Fruit fly (Drosophila melanogaster) whole organism, embryonic: ENCODE data around the gene Tnpo-SR.

Source experiments
- Antp ChIP-seq: fragments of 200-800 bp; sonication (Bioruptor generic); optimal IDR thresholded peaks from 3 replicates; lab custom pipeline; 2016; ENCODE audit warnings: missing biosample characterization, missing genetic modification characterization
- Asciz ChIP-seq: fragments of 200-800 bp; sonication (Bioruptor generic); optimal IDR thresholded peaks from 2 replicates; lab custom pipeline; 2017; ENCODE audit warnings: missing biosample characterization, mild to moderate bottlenecking, missing genetic modification characterization, missing genetic modification reagents
- B-H2 ChIP-seq: fragments of 200-800 bp; sonication (Bioruptor generic); optimal IDR thresholded peaks from 2 replicates; lab custom pipeline; 2018; ENCODE audit warnings: missing biosample characterization, mild to moderate bottlenecking, missing genetic modification characterization
- Blimp-1 ChIP-seq: fragments of 200-800 bp; sonication (Bioruptor generic); optimal IDR thresholded peaks from 3 replicates; lab custom pipeline; 2018; ENCODE audit warnings: missing biosample characterization, missing genetic modification characterization, mild to moderate bottlenecking, moderate library complexity, missing genetic modification reagents
- CG10267 ChIP-seq: fragments of 200-800 bp; sonication (Bioruptor generic); optimal IDR thresholded peaks from 2 replicates; lab custom pipeline; 2018; ENCODE audit warnings: missing biosample characterization, mild to moderate bottlenecking, missing genetic modification characterization, moderate library complexity
- CG11085 ChIP-seq: fragments of 200-800 bp; sonication (Bioruptor generic); IDR thresholded peaks from 2 replicates; pipeline ENCODE4 v1.3.6; 2022; ENCODE audit warnings: missing biosample characterization, missing genetic modification characterization
- CG11093 ChIP-seq: fragments of 200-800 bp; sonication (Bioruptor generic); IDR thresholded peaks from 3 replicates; pipeline ENCODE4 v1.3.6; 2022; ENCODE audit warnings: missing biosample characterization, missing genetic modification characterization
- CG12391 ChIP-seq: fragments of 200-800 bp; sonication (Bioruptor generic); optimal IDR thresholded peaks from 3 replicates; lab custom pipeline; 2018; ENCODE audit warnings: missing biosample characterization, mild to moderate bottlenecking, missing genetic modification characterization, moderate library complexity
- CG12744 ChIP-seq: fragments of 200-800 bp; sonication (Bioruptor generic); optimal IDR thresholded peaks from 2 replicates; lab custom pipeline; 2016; ENCODE audit warnings: missing biosample characterization, missing genetic modification characterization
- CG13296 ChIP-seq: fragments of 200-800 bp; sonication (Bioruptor generic); optimal IDR thresholded peaks from 3 replicates; lab custom pipeline; 2018; ENCODE audit warnings: missing biosample characterization, mild to moderate bottlenecking, missing genetic modification characterization
- CG1529 ChIP-seq: fragments of 200-800 bp; sonication (Bioruptor generic); optimal IDR thresholded peaks from 3 replicates; lab custom pipeline; 2018; ENCODE audit warnings: missing biosample characterization, missing genetic modification characterization
- CG15601 ChIP-seq: fragments of 200-800 bp; sonication (Bioruptor generic); optimal IDR thresholded peaks from 3 replicates; lab custom pipeline; 2019; ENCODE audit warnings: missing biosample characterization, mild to moderate bottlenecking, missing genetic modification characterization, moderate library complexity
- CG16779 ChIP-seq: fragments of 200-800 bp; sonication (Bioruptor generic); IDR thresholded peaks from 2 replicates; pipeline ENCODE4 v1.3.6; 2022; ENCODE audit warnings: missing biosample characterization, missing genetic modification characterization
- CG17802 ChIP-seq: fragments of 200-800 bp; sonication (Bioruptor generic); optimal IDR thresholded peaks from 2 replicates; lab custom pipeline; 2018; ENCODE audit warnings: missing biosample characterization, mild to moderate bottlenecking, missing genetic modification characterization, moderate library complexity
- CG30020 ChIP-seq: fragments of 200-800 bp; optimal IDR thresholded peaks from 2 replicates; lab custom pipeline; 2019; ENCODE audit warnings: missing biosample characterization, mild to moderate bottlenecking, missing genetic modification characterization, moderate library complexity
- CG32532 ChIP-seq: fragments of 200-800 bp; sonication (Bioruptor generic); IDR thresholded peaks from 2 replicates; pipeline ENCODE4 v1.3.6; 2022; ENCODE audit warnings: missing biosample characterization, missing genetic modification characterization
- CG4617 ChIP-seq: fragments of 200-800 bp; sonication (Bioruptor generic); optimal IDR thresholded peaks from 3 replicates; lab custom pipeline; 2016; ENCODE audit warnings: missing biosample characterization, missing genetic modification characterization, borderline replicate concordance
- CG5180 ChIP-seq: fragments of 200-800 bp; sonication (Bioruptor generic); optimal IDR thresholded peaks from 3 replicates; lab custom pipeline; 2017; ENCODE audit warnings: missing biosample characterization, missing genetic modification characterization, mild to moderate bottlenecking, moderate library complexity, missing genetic modification reagents
- CG7745 ChIP-seq: fragments of 200-800 bp; sonication (Bioruptor generic); optimal IDR thresholded peaks from 2 replicates; lab custom pipeline; 2018; ENCODE audit warnings: missing biosample characterization, mild to moderate bottlenecking, missing genetic modification characterization, moderate library complexity
- E2f1 ChIP-seq: fragments of 200-800 bp; sonication (Bioruptor generic); IDR thresholded peaks from 2 replicates; pipeline ENCODE4 v1.3.6; 2022; ENCODE audit warnings: missing biosample characterization, missing genetic modification characterization
- Ets65A ChIP-seq: fragments of 200-800 bp; sonication (Bioruptor generic); peaks from one replicate; lab custom pipeline; 2016; ENCODE audit warnings: missing biosample characterization, missing genetic modification characterization
- Fer2 ChIP-seq: fragments of 200-800 bp; sonication (Bioruptor generic); optimal IDR thresholded peaks from 2 replicates; lab custom pipeline; 2018; ENCODE audit warnings: missing biosample characterization, mild to moderate bottlenecking, missing genetic modification characterization, moderate library complexity
- HHEX ChIP-seq: fragments of 200-800 bp; sonication (Bioruptor generic); optimal IDR thresholded peaks from 3 replicates; lab custom pipeline; 2017; ENCODE audit warnings: missing biosample characterization, mild to moderate bottlenecking, missing genetic modification characterization, missing genetic modification reagents
- Hr78 ChIP-seq, 2 experiments: fragments of 200-800 bp in 1 of 2; fragments of >200 bp in 1 of 2; sonication (Bioruptor generic) in 1 of 2; optimal IDR thresholded peaks; 2 replicates each; lab custom pipeline; 2017 to 2019; ENCODE audit warnings: missing biosample characterization in 2 of 2, missing genetic modification characterization in 2 of 2, mild to moderate bottlenecking in 1 of 2, moderate library complexity in 1 of 2
- Lpt ChIP-seq: fragments of >200 bp; optimal IDR thresholded peaks from 2 replicates; lab custom pipeline; 2018; ENCODE audit warnings: missing biosample characterization, missing genetic modification characterization
- Oaz ChIP-seq: fragments of 200-800 bp; sonication (Bioruptor generic); IDR thresholded peaks from 2 replicates; pipeline ENCODE4 v1.3.6; 2022; ENCODE audit warnings: missing biosample characterization, missing genetic modification characterization
- PHDP ChIP-seq: fragments of 200-800 bp; sonication (Bioruptor generic); optimal IDR thresholded peaks from 3 replicates; lab custom pipeline; 2018; ENCODE audit warnings: missing biosample characterization, mild to moderate bottlenecking, missing genetic modification characterization, moderate library complexity
- Sox102F ChIP-seq: fragments of 200-800 bp; sonication (Bioruptor generic); optimal IDR thresholded peaks from 2 replicates; lab custom pipeline; 2018; ENCODE audit warnings: missing biosample characterization, mild to moderate bottlenecking, missing genetic modification characterization, moderate library complexity
- abd-A ChIP-seq: fragments of 200-800 bp; sonication (Bioruptor generic); optimal IDR thresholded peaks from 3 replicates; lab custom pipeline; 2019; ENCODE audit warnings: missing biosample characterization, mild to moderate bottlenecking, missing genetic modification characterization, moderate library complexity
- bbx ChIP-seq: fragments of 200-800 bp; sonication (Bioruptor generic); IDR thresholded peaks from 2 replicates; pipeline ENCODE4 v1.3.6; 2022; ENCODE audit warnings: missing biosample characterization, missing genetic modification characterization; ENCODE audit not compliant: partially characterized antibody
- btn ChIP-seq: fragments of 200-800 bp; sonication (Bioruptor generic); optimal IDR thresholded peaks from 2 replicates; lab custom pipeline; 2016; ENCODE audit warnings: missing biosample characterization, missing genetic modification characterization
- chn ChIP-seq: fragments of 200-800 bp; sonication (Bioruptor generic); optimal IDR thresholded peaks from 2 replicates; lab custom pipeline; 2016; ENCODE audit warnings: missing biosample characterization, missing genetic modification characterization
- crol ChIP-seq: fragments of 200-800 bp; sonication (Bioruptor generic); IDR thresholded peaks from 2 replicates; pipeline ENCODE4 v1.3.6; 2022; ENCODE audit warnings: missing biosample characterization, missing genetic modification characterization
- da ChIP-seq: fragments of 200-800 bp; sonication (Bioruptor generic); optimal IDR thresholded peaks from 2 replicates; lab custom pipeline; 2016; ENCODE audit warnings: missing biosample characterization, missing genetic modification characterization
- en ChIP-seq: fragments of 200-800 bp; sonication (Bioruptor generic); optimal IDR thresholded peaks from 2 replicates; lab custom pipeline; 2016; ENCODE audit warnings: missing biosample characterization, missing genetic modification characterization
- fd96Cb ChIP-seq: fragments of 200-800 bp; sonication (Bioruptor generic); optimal IDR thresholded peaks from 2 replicates; lab custom pipeline; 2018; ENCODE audit warnings: missing biosample characterization, mild to moderate bottlenecking, missing genetic modification characterization, moderate library complexity
- gem ChIP-seq: fragments of 200-800 bp; sonication (Bioruptor generic); optimal IDR thresholded peaks from 2 replicates; lab custom pipeline; 2019; ENCODE audit warnings: missing biosample characterization, mild to moderate bottlenecking, missing genetic modification characterization, moderate library complexity
- hbn ChIP-seq: fragments of 200-800 bp; sonication (Bioruptor generic); IDR thresholded peaks from 2 replicates; pipeline ENCODE4 v1.3.6; 2022; ENCODE audit warnings: missing biosample characterization, missing genetic modification characterization; ENCODE audit not compliant: partially characterized antibody
- ind ChIP-seq: fragments of 200-800 bp; sonication (Bioruptor generic); optimal IDR thresholded peaks from 3 replicates; lab custom pipeline; 2016; ENCODE audit warnings: missing biosample characterization, missing genetic modification characterization
- kah ChIP-seq: fragments of 200-800 bp; sonication (Bioruptor generic); optimal IDR thresholded peaks from 2 replicates; lab custom pipeline; 2018; ENCODE audit warnings: missing biosample characterization, mild to moderate bottlenecking, missing genetic modification characterization
- mirr ChIP-seq: fragments of 200-800 bp; sonication (Bioruptor generic); optimal IDR thresholded peaks from 3 replicates; lab custom pipeline; 2018; ENCODE audit warnings: missing biosample characterization, mild to moderate bottlenecking, missing genetic modification characterization
- phol ChIP-seq: fragments of 200-800 bp; sonication (Bioruptor generic); optimal IDR thresholded peaks from 3 replicates; lab custom pipeline; 2018; ENCODE audit warnings: missing biosample characterization, mild to moderate bottlenecking, missing genetic modification characterization, moderate library complexity
- sens ChIP-seq: fragments of 200-800 bp; sonication (Bioruptor generic); peaks from one replicate; lab custom pipeline; 2016; ENCODE audit warnings: missing biosample characterization, missing genetic modification characterization
- sisA ChIP-seq: fragments of 200-800 bp; sonication (Bioruptor generic); IDR thresholded peaks from 2 replicates; pipeline ENCODE4 v1.3.6; 2022; ENCODE audit warnings: missing biosample characterization, missing genetic modification characterization
- sqz ChIP-seq: fragments of 200-800 bp; sonication (Bioruptor generic); optimal IDR thresholded peaks from 3 replicates; lab custom pipeline; 2018; ENCODE audit warnings: missing biosample characterization, mild to moderate bottlenecking, missing genetic modification characterization
- tll ChIP-seq, 2 experiments: fragments of 200-800 bp in 1 of 2; fragments of >200 bp in 1 of 2; sonication (Bioruptor generic) in 1 of 2; optimal IDR thresholded peaks; 2 replicates each; lab custom pipeline; 2017 to 2019; ENCODE audit warnings: missing biosample characterization in 2 of 2, missing genetic modification characterization in 2 of 2, mild to moderate bottlenecking in 1 of 2, moderate library complexity in 1 of 2
- zen ChIP-seq: fragments of 200-800 bp; sonication (Bioruptor generic); optimal IDR thresholded peaks from 3 replicates; lab custom pipeline; 2018; ENCODE audit warnings: missing biosample characterization, mild to moderate bottlenecking, missing genetic modification characterization, moderate library complexity
- zfh2 ChIP-seq: fragments of 200-800 bp; sonication (Bioruptor generic); optimal IDR thresholded peaks from 2 replicates; lab custom pipeline; 2016; ENCODE audit warnings: missing biosample characterization, missing genetic modification characterization

The Tnpo-SR gene

dm6 chr2L:2750337-2751084 lies 9.2 kb upstream of the Tnpo-SR start (continued):
- TF ChIP-seq crol (GFP tag; lab: Robert Waterston, UW) (no peak), CG5180 (GFP tag; lab: Kevin White, UChicago) (peak; percentile 63), da (peak; percentile 62), btn (GFP tag; lab: Kevin White, UChicago) (peak; percentile 80), mirr (GFP tag; lab: Kevin White, UChicago) (peak; percentile 87), CG4617 (GFP tag; lab: Kevin White, UChicago) (peak; percentile 8), CG10267 (tag; lab: Kevin White, UChicago) (peak; percentile 79), CG11093 (GFP tag; lab: Robert Waterston, UW) (peak; percentile 81; the same call in 2 of the 3 replicates), CG12744 (GFP tag; lab: Kevin White, UChicago) (peak; percentile 65), CG7745 (tag; lab: Kevin White, UChicago) (no peak), E2f1 (GFP tag; lab: Robert Waterston, UW) (no peak), CG1529 (GFP tag; lab: Kevin White, UChicago) (peak; percentile 57), Sox102F (GFP tag; lab: Kevin White, UChicago) (peak; percentile 52), CG30020 (tag; lab: Kevin White, UChicago) (peak; percentile 4), ind (GFP tag; lab: Kevin White, UChicago) (peak; percentile 89), CG32532 (GFP tag; lab: Robert Waterston, UW) (no peak), PHDP (tag; lab: Kevin White, UChicago) (peak; percentile 80), sens (GFP tag; lab: Kevin White, UChicago) (peak; percentile 94), Lpt (GFP tag; lab: Kevin White, UChicago) (no peak), Asciz (GFP tag; lab: Kevin White, UChicago) (peak; percentile 67), sqz (GFP tag; lab: Kevin White, UChicago) (peak; percentile 18), tll (GFP tag; optimal IDR thresholded peaks at IDR 0.05; lab: Kevin White, UChicago) (peak in 1 of 2 experiments; percentile 1), zfh2 (peak; percentile 79), CG16779 (no peak), bbx (no peak), en (GFP tag; lab: Kevin White, UChicago) (peak; percentile 50), CG11085 (GFP tag; lab: Robert Waterston, UW) (no peak), sisA (GFP tag; lab: Robert Waterston, UW) (no peak), gem (tag; lab: Kevin White, UChicago) (peak; percentile 88), CG15601 (tag; lab: Kevin White, UChicago) (peak; percentile 68), B-H2 (peak; percentile 80), CG12391 (tag; lab: Kevin White, UChicago) (peak; percentile 82), Ets65A (GFP tag; lab: Kevin White, UChicago) (peak; percentile 98), Fer2 (peak; percentile 55), Oaz (GFP tag; lab: Robert Waterston, UW) (no peak), kah (GFP tag; lab: Kevin White, UChicago) (peak; percentile 2), zen (tag; lab: Kevin White, UChicago) (peak; percentile 75), CG17802 (peak; percentile 32), HHEX (GFP tag; lab: Kevin White, UChicago) (peak; percentile 86), phol (tag; lab: Kevin White, UChicago) (peak; percentile 83), hbn (no peak), chn (peak; percentile 69), Blimp-1 (peak; percentile 72), Hr78 (GFP tag; optimal IDR thresholded peaks at IDR 0.05; lab: Kevin White, UChicago) (peak in 1 of 2 experiments; percentile 49), abd-A (tag; lab: Kevin White, UChicago) (peak; percentile 94), fd96Cb (peak; percentile 74), Antp (peak; percentile 87), CG13296 (GFP tag; lab: Kevin White, UChicago) (peak; percentile 86)
